Worm (Caenorhabditis elegans): Measurements from ENCODE around the gene gcsh-1.

DNA sequence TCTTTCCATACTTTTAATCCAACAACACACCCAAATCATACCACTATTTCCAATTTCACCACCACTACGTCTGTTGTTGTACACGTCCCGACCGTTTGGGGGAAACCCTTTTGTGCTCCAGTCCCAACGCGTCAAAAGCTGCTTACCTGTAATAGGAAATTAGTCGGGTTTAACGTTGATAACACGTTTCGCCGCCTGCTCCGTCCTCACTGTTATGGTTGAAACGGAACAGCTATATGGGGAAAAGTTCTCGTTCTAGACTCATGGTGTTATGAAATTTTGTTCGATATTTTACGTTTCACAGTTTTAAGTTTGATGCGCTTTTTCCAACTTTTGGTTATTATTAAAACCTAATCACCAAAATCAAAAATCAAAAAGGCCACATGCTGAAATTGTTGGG lies 21.0 kb upstream of the gcsh-1 start:
- TF ChIP-seq blmp-1 (tag; optimal IDR thresholded peaks at IDR 0.05) (no peak), snpc-4 (tag; optimal IDR thresholded peaks at IDR 0.05) (no peak), unc-39 (tag; optimal IDR thresholded peaks at IDR 0.05) (no peak), elt-1 (tag; optimal IDR thresholded peaks at IDR 0.05; ENCODE audit: borderline replicate concordance, insufficient read depth) (no peak), lsy-2 (tag; optimal IDR thresholded peaks at IDR 0.05) (no peak), nhr-12 (tag; optimal IDR thresholded peaks at IDR 0.05) (no peak), mep-1 (tag; optimal IDR thresholded peaks at IDR 0.05) (no peak), drap-1 (GFP tag; optimal IDR thresholded peaks at IDR 0.05) (no peak)

Data from whole organism, mixed stage, embryonic.